Fruit fly (Drosophila melanogaster) whole organism, wandering third instar larva: Measurements from ENCODE around the gene CG32260.

Source experiments
- Abd-B ChIP-seq: fragments of >200 bp; optimal IDR thresholded peaks from 2 replicates; lab custom pipeline; 2017; ENCODE audit warnings: missing biosample characterization, missing genetic modification characterization
- CG32264 ChIP-seq: fragments of 200-800 bp; sonication (Bioruptor generic); optimal IDR thresholded peaks from 2 replicates; lab custom pipeline; 2016; ENCODE audit warnings: missing biosample characterization, missing genetic modification characterization
- HLH106 ChIP-seq: fragments of 200-800 bp; optimal IDR thresholded peaks from 3 replicates; lab custom pipeline; 2019; ENCODE audit warnings: missing biosample characterization, mild to moderate bottlenecking, missing genetic modification characterization, moderate library complexity
- Hnf4 ChIP-seq: fragments of 200-800 bp; sonication (Bioruptor generic); optimal IDR thresholded peaks from 2 replicates; lab custom pipeline; 2016; ENCODE audit warnings: missing biosample characterization, mild to moderate bottlenecking, missing genetic modification characterization
- OdsH ChIP-seq: fragments of 200-800 bp; sonication (Bioruptor generic); optimal IDR thresholded peaks from 2 replicates; lab custom pipeline; 2016; ENCODE audit warnings: missing biosample characterization, mild to moderate bottlenecking, missing genetic modification characterization
- Rel ChIP-seq, 2 experiments: fragments of 200-800 bp; sonication (Bioruptor generic) in 1 of 2; optimal IDR thresholded peaks; 2 replicates in 1 of 2; 3 replicates in 1 of 2; lab custom pipeline; 2016 to 2019; ENCODE audit warnings: mild to moderate bottlenecking in 2 of 2, missing biosample characterization in 2 of 2, missing genetic modification characterization in 2 of 2, moderate library complexity in 1 of 2
- brk ChIP-seq: fragments of 200-800 bp; sonication (Bioruptor generic); optimal IDR thresholded peaks from 2 replicates; lab custom pipeline; 2016; ENCODE audit warnings: missing biosample characterization, mild to moderate bottlenecking, missing genetic modification characterization
- fru ChIP-seq: fragments of 200-800 bp; sonication (Bioruptor generic); optimal IDR thresholded peaks from 3 replicates; lab custom pipeline; 2016; ENCODE audit warnings: missing biosample characterization, mild to moderate bottlenecking, missing genetic modification characterization
- jim ChIP-seq: fragments of 175-275, 200-325 bp; sonication (Bioruptor generic); optimal IDR thresholded peaks from 2 replicates; lab custom pipeline; 2016; ENCODE audit warnings: missing biosample characterization, mild to moderate bottlenecking, missing genetic modification characterization
- psq ChIP-seq: fragments of 200-800 bp; sonication (Bioruptor generic); optimal IDR thresholded peaks from 3 replicates; lab custom pipeline; 2017; ENCODE audit warnings: missing biosample characterization, mild to moderate bottlenecking, missing genetic modification characterization, moderate library complexity
- tai ChIP-seq: sonication (Bioruptor generic); optimal IDR thresholded peaks from 2 replicates; lab custom pipeline; 2016; ENCODE audit warnings: missing biosample characterization, missing genetic modification characterization
- woc ChIP-seq: sonication (Bioruptor generic); optimal IDR thresholded peaks from 2 replicates; lab custom pipeline; 2016; ENCODE audit warnings: missing biosample characterization, mild to moderate bottlenecking, missing genetic modification characterization

DNA sequence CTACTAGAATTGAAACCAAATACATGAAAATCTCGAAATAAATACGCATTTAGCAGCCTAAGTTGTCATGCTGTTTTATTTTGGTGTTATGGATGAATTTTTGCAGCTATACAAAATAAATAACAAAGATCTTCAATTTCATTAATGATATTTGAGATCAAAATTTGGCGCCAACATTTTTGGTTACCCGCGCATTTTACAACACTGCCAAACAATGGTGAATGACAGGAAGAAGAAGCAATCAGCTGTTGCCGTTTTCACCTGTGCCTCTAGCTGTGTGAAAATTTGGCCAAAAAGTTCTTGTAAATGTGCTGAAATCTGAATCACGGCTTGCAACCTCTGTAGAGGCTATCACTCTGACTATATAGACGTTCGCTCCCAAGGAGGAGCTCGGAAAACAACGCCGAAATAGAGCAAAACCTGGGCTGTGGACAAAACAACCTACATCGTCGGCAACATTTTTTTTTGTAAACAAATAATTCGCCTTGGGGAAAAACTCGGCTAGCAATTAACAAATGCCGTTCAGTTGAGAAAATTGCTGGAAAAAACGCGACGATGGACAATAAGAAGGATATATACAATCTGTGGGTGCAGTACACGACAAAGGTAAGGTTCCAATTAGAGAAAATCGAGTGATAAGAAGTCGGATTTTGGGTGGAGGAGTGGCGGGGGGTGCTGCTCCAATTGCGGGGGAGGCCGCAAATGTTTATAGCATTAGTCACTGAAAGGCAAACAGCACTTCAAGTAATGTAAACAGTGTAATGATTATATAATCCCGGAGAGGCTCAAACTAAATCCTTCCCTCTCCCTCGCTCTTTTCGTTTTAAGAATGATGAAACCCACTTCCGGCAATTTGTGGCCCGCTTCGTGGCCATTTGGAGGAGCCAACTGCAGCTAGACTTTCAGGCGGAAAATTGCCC lies 51.8 kb downstream of the CG32260 start, which contains the start of gene CG43367:
- no peak for TF ChIP-seq HLH106 (tag; lab: Kevin White, UChicago)
- TF ChIP-seq jim (GFP tag; lab: Kevin White, UChicago): no peak
- no peak for TF ChIP-seq Rel (GFP tag; optimal IDR thresholded peaks at IDR 0.05; lab: Kevin White, UChicago)
- peak; percentile 57 for TF ChIP-seq Rel (tag; optimal IDR thresholded peaks at IDR 0.05; lab: Kevin White, UChicago)
- no peak for TF ChIP-seq Abd-B (GFP tag; lab: Kevin White, UChicago)
- no peak for TF ChIP-seq woc (GFP tag; lab: Kevin White, UChicago)
- no peak for TF ChIP-seq CG32264 (GFP tag; lab: Kevin White, UChicago)
- no peak for TF ChIP-seq psq
- no peak for TF ChIP-seq tai (GFP tag; lab: Kevin White, UChicago)
- TF ChIP-seq Hnf4 (GFP tag; lab: Kevin White, UChicago): no peak
- no peak for TF ChIP-seq fru
- TF ChIP-seq OdsH (GFP tag; lab: Kevin White, UChicago): no peak
- TF ChIP-seq brk (GFP tag; lab: Kevin White, UChicago): no peak
